Fruit fly (Drosophila melanogaster): ENCODE measurements around the gene CG34012.

CG34012 gene

DNA sequence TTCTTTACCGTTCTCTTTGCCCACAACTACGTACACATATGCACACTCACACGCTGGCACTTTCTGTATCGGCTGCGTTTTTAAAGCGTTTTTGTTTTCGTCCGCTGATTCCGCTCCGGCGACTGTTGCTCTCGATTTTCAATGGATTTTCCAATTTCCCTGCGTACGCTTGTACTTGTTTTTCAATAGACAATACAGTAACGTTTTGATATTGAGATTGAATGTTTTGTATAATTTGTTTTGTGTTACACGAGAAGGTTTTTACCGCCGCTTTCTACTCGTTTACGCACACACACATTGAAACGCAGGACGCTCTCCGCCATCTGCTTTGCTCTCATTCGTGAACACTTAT lies 16.7 kb downstream of the CG34012 start:
- TF ChIP-seq psq (optimal IDR thresholded peaks at IDR 0.05) (no peak), Sin3A (optimal IDR thresholded peaks at IDR 0.05) (no peak), ttk (optimal IDR thresholded peaks at IDR 0.05) (no peak), h (optimal IDR thresholded peaks at IDR 0.05) (no peak), insv (optimal IDR thresholded peaks at IDR 0.05) (no peak), Myc (optimal IDR thresholded peaks at IDR 0.05) (no peak)

dm6 chr3L:11091943-11092609 lies 17.2 kb downstream of the CG34012 start:
- TF ChIP-seq h (optimal IDR thresholded peaks at IDR 0.05) (no peak), Myc (optimal IDR thresholded peaks at IDR 0.05) (no peak), psq (optimal IDR thresholded peaks at IDR 0.05) (no peak), insv (optimal IDR thresholded peaks at IDR 0.05) (no peak), Sin3A (optimal IDR thresholded peaks at IDR 0.05) (no peak), ttk (optimal IDR thresholded peaks at IDR 0.05) (no peak)

- TF ChIP-seq insv (optimal IDR thresholded peaks at IDR 0.05) (no peak), Myc (optimal IDR thresholded peaks at IDR 0.05) (no peak), h (optimal IDR thresholded peaks at IDR 0.05) (no peak), psq (optimal IDR thresholded peaks at IDR 0.05) (no peak), Sin3A (optimal IDR thresholded peaks at IDR 0.05) (no peak), ttk (optimal IDR thresholded peaks at IDR 0.05) (no peak)
Observed at dm6 chr3L:11089805-11090440, 19.4 kb downstream of the CG34012 start.

DNA sequence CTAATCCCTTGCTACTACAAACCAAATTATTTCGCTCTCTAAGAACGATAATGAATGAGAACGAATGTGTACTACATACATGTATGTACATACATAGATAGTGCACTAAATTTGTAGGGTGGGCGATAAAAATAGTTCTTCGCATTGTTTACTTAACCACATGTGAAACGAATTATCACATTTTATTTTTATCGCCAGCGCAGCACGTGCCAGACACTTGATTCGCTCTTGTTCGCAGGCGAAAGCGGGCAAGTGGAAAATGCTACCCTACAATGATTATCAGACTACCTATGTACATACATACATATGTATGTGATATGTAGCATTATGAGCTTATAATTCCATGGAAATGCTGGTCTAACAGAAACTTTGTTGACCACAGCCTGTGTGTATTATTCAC lies 23.5 kb downstream of the CG34012 start:
- TF ChIP-seq Sin3A (optimal IDR thresholded peaks at IDR 0.05) (no peak), h (optimal IDR thresholded peaks at IDR 0.05) (no peak), ttk (optimal IDR thresholded peaks at IDR 0.05) (no peak), psq (optimal IDR thresholded peaks at IDR 0.05) (no peak), insv (optimal IDR thresholded peaks at IDR 0.05) (no peak), Myc (optimal IDR thresholded peaks at IDR 0.05) (no peak)

DNA sequence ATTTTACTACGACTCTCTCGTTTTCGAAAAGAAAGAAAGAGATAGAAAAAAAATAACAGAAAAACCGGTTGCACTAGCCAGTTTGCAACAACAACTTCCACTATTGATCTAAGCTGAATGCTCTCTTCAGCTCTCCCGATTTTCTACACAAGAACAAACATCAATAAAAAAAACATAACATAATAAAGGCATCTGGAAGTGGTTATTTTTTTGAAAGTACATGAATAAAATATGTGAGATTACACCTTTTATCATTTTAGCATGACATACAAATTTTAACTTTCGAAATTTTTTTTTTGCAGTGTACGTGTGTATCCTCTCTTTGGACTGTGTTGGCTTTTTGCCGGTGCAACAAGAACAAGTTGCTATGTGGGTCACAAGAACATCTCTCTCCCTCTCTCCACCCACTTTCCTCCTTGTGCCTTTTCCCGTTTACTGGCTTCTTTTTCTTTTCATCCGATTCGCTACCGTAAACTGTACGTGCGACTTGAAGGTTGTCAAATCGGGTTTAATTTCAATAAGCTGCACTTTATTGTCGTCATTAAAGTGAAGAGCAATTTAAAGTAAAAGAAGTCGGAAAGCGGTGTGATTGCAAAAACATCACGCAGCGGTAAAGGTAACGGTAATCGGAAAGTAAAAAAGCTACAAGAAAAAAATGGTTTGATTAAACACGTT lies 24.6 kb downstream of the CG34012 start:
- TF ChIP-seq h (optimal IDR thresholded peaks at IDR 0.05) (no peak), insv (optimal IDR thresholded peaks at IDR 0.05) (no peak), Myc (optimal IDR thresholded peaks at IDR 0.05) (no peak), ttk (optimal IDR thresholded peaks at IDR 0.05) (no peak)

- TF ChIP-seq h (optimal IDR thresholded peaks at IDR 0.05) (no peak), insv (optimal IDR thresholded peaks at IDR 0.05) (no peak), Myc (optimal IDR thresholded peaks at IDR 0.05) (no peak), ttk (optimal IDR thresholded peaks at IDR 0.05) (no peak), Sin3A (optimal IDR thresholded peaks at IDR 0.05) (no peak), psq (optimal IDR thresholded peaks at IDR 0.05) (no peak)
Observed at dm6 chr3L:11083605-11084004, 25.7 kb downstream of the CG34012 start.

DNA sequence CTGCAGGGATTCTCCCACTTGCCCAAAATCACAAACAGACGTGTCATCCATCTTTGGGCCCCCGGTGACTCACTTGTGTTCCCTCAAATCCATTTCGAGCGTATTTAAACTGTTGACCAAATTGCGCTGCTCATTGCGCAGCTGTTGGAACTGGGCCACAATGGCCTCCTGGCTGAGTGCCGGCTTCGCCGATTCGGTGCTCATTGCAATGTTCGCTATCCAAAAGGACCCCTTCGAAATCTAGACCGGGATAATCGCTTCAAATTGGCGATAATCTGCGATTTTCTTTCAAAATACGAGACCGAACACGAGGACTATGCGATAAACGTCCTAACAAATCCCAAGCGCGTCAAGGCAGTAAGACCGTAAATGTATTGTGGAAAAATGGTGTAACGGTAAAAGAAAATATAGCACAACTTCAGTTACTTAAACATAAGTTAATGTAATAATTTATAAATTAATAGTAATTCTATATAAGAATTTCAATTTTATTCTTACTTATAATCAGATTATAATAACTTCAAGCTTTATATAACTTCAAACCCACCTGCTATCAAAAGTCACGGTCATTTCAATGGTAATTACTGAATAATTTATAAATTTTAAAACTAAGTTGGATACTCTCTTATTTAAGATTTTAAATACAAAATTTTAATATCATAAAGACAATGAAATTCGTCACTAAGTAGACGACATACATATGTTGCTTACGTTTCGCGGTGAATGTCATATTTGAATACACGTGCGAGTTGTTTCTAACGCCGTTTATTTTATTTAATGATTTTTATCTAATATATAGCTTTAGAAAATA lies 35.1 kb downstream of the CG34012 start, which contains the start of the genes Pfdn2 and Noc1:
Gene Pfdn2, minus strand, starts transcription at position 346 of the 811 bp plus-strand sequence.
Gene Noc1, plus strand, starts transcription at position 727 of the 811 bp plus-strand sequence.
- no peak for TF ChIP-seq h (optimal IDR thresholded peaks at IDR 0.05)
- TF ChIP-seq psq (optimal IDR thresholded peaks at IDR 0.05), result no peak
- no peak for TF ChIP-seq Sin3A (optimal IDR thresholded peaks at IDR 0.05)
- TF ChIP-seq ttk (optimal IDR thresholded peaks at IDR 0.05), result no peak
- no peak for TF ChIP-seq Myc (optimal IDR thresholded peaks at IDR 0.05)
- TF ChIP-seq insv (optimal IDR thresholded peaks at IDR 0.05), result no peak

dm6 chr3L:11071057-11071456 lies 38.2 kb downstream of the CG34012 start:
- TF ChIP-seq ttk (optimal IDR thresholded peaks at IDR 0.05) (no peak), Sin3A (optimal IDR thresholded peaks at IDR 0.05) (no peak), insv (optimal IDR thresholded peaks at IDR 0.05) (no peak), Myc (optimal IDR thresholded peaks at IDR 0.05) (no peak), h (optimal IDR thresholded peaks at IDR 0.05) (no peak), psq (optimal IDR thresholded peaks at IDR 0.05) (no peak)

dm6 chr3L:11070372-11070854 lies 38.9 kb downstream of the CG34012 start, which contains the start of gene Mocs1:
Mocs1 (plus strand) TSS chr3L:11070526.
- no peak for TF ChIP-seq insv (optimal IDR thresholded peaks at IDR 0.05)
- no peak for TF ChIP-seq ttk (optimal IDR thresholded peaks at IDR 0.05)
- no peak for TF ChIP-seq psq (optimal IDR thresholded peaks at IDR 0.05)
- no peak for TF ChIP-seq h (optimal IDR thresholded peaks at IDR 0.05)
- TF ChIP-seq Sin3A (optimal IDR thresholded peaks at IDR 0.05), result no peak
- TF ChIP-seq Myc (optimal IDR thresholded peaks at IDR 0.05), result no peak

DNA sequence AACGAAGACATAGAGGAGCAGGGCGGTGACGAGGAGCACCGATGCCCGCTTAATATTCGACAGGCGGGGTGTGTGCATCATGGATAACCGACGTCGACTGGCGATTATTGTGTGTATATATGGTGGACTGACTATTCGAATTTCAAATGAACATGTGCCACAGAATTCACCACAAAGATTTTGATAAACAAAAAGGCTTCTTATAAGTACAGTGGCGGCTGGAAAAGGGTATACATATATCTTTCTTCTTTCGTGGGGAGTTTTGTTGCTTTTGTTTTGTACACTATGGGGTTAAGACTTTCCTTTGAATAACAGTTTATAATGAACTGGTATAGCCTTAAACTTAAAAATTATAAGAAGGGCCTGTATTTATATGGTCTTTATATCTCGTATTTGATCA lies 39.5 kb downstream of the CG34012 start, which contains the start of gene CG6310:
Gene CG6310, minus strand, starts transcription at position 101 of the 400 bp plus-strand sequence.
- no peak for TF ChIP-seq h (optimal IDR thresholded peaks at IDR 0.05)
- no peak for TF ChIP-seq Sin3A (optimal IDR thresholded peaks at IDR 0.05)
- no peak for TF ChIP-seq ttk (optimal IDR thresholded peaks at IDR 0.05)
- TF ChIP-seq Myc (optimal IDR thresholded peaks at IDR 0.05), result no peak
- TF ChIP-seq psq (optimal IDR thresholded peaks at IDR 0.05), result no peak
- no peak for TF ChIP-seq insv (optimal IDR thresholded peaks at IDR 0.05)

dm6 chr3L:11065850-11066249 lies 43.5 kb downstream of the CG34012 start:
- TF ChIP-seq h (optimal IDR thresholded peaks at IDR 0.05) (no peak), ttk (optimal IDR thresholded peaks at IDR 0.05) (no peak), insv (optimal IDR thresholded peaks at IDR 0.05) (no peak), psq (optimal IDR thresholded peaks at IDR 0.05) (no peak), Myc (optimal IDR thresholded peaks at IDR 0.05) (no peak), Sin3A (optimal IDR thresholded peaks at IDR 0.05) (no peak)
